Worm (Caenorhabditis elegans) whole organism, L4 larva: ENCODE data around the gene C39B10.1.

Experiments
- F49E8.2 ChIP-seq: sonication (generic microtip); optimal IDR thresholded peaks from 2 replicates; lab custom pipeline; 2016; ENCODE audit warnings: missing compliant biosample characterization, mild to moderate bottlenecking, missing genetic modification characterization, borderline replicate concordance
- Y5F2A.4 ChIP-seq: fragments of 200-800 bp; sonication (Bioruptor generic); optimal IDR thresholded peaks from 2 replicates; lab custom pipeline; 2018; ENCODE audit warnings: mild to moderate bottlenecking, missing genetic modification characterization, missing compliant biosample characterization
- ceh-20 ChIP-seq: fragments of 200-800 bp; sonication (Bioruptor generic); IDR thresholded peaks from 2 replicates; pipeline ENCODE4 v1.3.6; 2022; ENCODE audit warnings: missing genetic modification reagents, missing genetic modification characterization, missing compliant biosample characterization
- ceh-82 ChIP-seq: sonication (generic microtip); optimal IDR thresholded peaks from 2 replicates; lab custom pipeline; 2017; ENCODE audit warnings: missing biosample characterization, missing genetic modification characterization
- egl-43 ChIP-seq: fragments of 200-800 bp; sonication (Bioruptor generic); IDR thresholded peaks from 2 replicates; pipeline ENCODE4 v1.3.6; 2022; ENCODE audit warnings: missing genetic modification reagents, missing genetic modification characterization, missing compliant biosample characterization
- fos-1 ChIP-seq: fragments of 150-350 bp; optimal IDR thresholded peaks from 2 replicates; lab custom pipeline; 2014; ENCODE audit warnings: missing biosample characterization, missing genetic modification characterization
- lin-13 ChIP-seq: fragments of 150-350 bp; optimal IDR thresholded peaks from 2 replicates; lab custom pipeline; 2014; ENCODE audit warnings: missing biosample characterization, missing genetic modification reagents, missing genetic modification characterization
- lsy-2 ChIP-seq, 2 experiments: fragments of 150-350 bp in 1 of 2; sonication (generic microtip) in 1 of 2; optimal IDR thresholded peaks; 2 replicates each; lab custom pipeline; 2014 to 2017; ENCODE audit warnings: missing biosample characterization in 2 of 2, missing genetic modification characterization in 2 of 2
- mdl-1 ChIP-seq, 2 experiments: fragments of 150-350 bp in 1 of 2; sonication (generic microtip) in 1 of 2; optimal IDR thresholded peaks; 2 replicates each; lab custom pipeline; 2014 to 2017; ENCODE audit warnings: missing biosample characterization in 2 of 2, missing genetic modification characterization in 2 of 2
- nhr-42 ChIP-seq: fragments of 200-800 bp; sonication (Bioruptor generic); IDR thresholded peaks from 2 replicates; pipeline ENCODE4 v1.3.6; 2022; ENCODE audit warnings: missing genetic modification characterization, missing compliant biosample characterization
- php-3 ChIP-seq: fragments of 200-800 bp; sonication (Bioruptor generic); IDR thresholded peaks from 2 replicates; pipeline ENCODE4 v1.3.6; 2022; ENCODE audit warnings: missing genetic modification reagents, missing genetic modification characterization, missing compliant biosample characterization
- pqm-1 ChIP-seq: sonication (generic microtip); optimal IDR thresholded peaks from 2 replicates; lab custom pipeline; 2017; ENCODE audit warnings: missing biosample characterization, missing genetic modification characterization
- ztf-11 ChIP-seq: fragments of 150-350 bp; optimal IDR thresholded peaks from 2 replicates; lab custom pipeline; 2014; ENCODE audit warnings: missing biosample characterization, missing genetic modification characterization

DNA sequence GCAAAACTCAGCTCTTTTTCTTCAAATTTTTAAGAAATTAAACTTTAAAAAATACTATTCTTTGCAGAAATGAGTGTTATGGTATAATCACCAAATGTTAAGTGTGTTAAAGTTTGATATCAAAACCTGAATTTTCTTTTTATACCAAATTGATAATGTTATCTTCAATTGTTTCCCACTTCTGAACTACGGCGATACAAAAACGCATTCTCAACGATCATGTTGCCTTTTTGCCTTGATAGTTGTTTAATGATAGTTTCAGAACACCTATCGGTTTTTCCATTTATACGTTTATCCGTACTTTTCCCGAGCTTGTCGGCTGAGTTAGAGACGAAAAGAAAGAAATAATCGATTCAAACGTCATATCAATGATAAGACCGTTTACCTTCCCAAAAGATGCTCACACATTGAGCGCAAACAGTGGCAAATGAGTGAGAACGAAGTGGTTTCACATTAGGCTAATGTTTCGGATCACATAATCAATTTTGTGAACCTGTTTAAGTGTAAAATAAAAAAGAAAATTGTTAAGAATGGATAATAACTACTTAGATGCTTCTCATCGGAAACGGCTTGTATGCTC lies 11.6 kb upstream of the C39B10.1 start, which contains the start of gene elt-4:
- TF ChIP-seq mdl-1 (tag; optimal IDR thresholded peaks at IDR 0.05; lab: Kevin White, UChicago) (no peak), egl-43 (GFP tag; lab: Robert Waterston, UW) (no peak), lsy-2 (tag; optimal IDR thresholded peaks at IDR 0.05; lab: Kevin White, UChicago) (no peak), php-3 (GFP tag; lab: Robert Waterston, UW) (no peak), fos-1 (tag; lab: Kevin White, UChicago) (no peak), ceh-20 (GFP tag; lab: Robert Waterston, UW) (no peak), ztf-11 (tag; lab: Kevin White, UChicago) (no peak), ceh-82 (tag; lab: Kevin White, UChicago) (no peak), lin-13 (GFP tag; lab: Kevin White, UChicago) (no peak), nhr-42 (GFP tag; lab: Robert Waterston, UW) (no peak), Y5F2A.4 (GFP tag; lab: Kevin White, UChicago) (no peak), pqm-1 (tag; lab: Kevin White, UChicago) (peak; percentile 78), F49E8.2 (tag; lab: Kevin White, UChicago) (no peak)
